Worm (Caenorhabditis elegans) whole organism, L3 larva: ENCODE results near the gene F47G9.4.
A peak's percentile ranks its signal among the peaks of the same experiment; 100 is the strongest.

Source experiments
- R02D3.7 ChIP-seq: fragments of 150-350 bp; optimal IDR thresholded peaks from 2 replicates; lab custom pipeline; 2014; ENCODE audit warnings: missing biosample characterization, missing genetic modification characterization
- ZK546.5 ChIP-seq: sonication (generic microtip); optimal IDR thresholded peaks from 2 replicates; lab custom pipeline; 2017; ENCODE audit warnings: missing biosample characterization, missing genetic modification characterization
- aly-2 ChIP-seq: fragments of 150-350 bp; optimal IDR thresholded peaks from 2 replicates; lab custom pipeline; 2014; ENCODE audit warnings: missing biosample characterization, missing genetic modification characterization
- ama-1 ChIP-seq: fragments of 150-350 bp; optimal IDR thresholded peaks from 2 replicates; lab custom pipeline; 2018
- ceh-16 ChIP-seq: sonication (generic microtip); optimal IDR thresholded peaks from 2 replicates; lab custom pipeline; 2017; ENCODE audit warnings: missing biosample characterization, missing genetic modification characterization
- ceh-28 ChIP-seq: fragments of 150-350 bp; optimal IDR thresholded peaks from 2 replicates; lab custom pipeline; 2014; ENCODE audit warnings: missing biosample characterization, missing genetic modification reagents, missing genetic modification characterization
- daf-12 ChIP-seq: fragments of 150-350 bp; optimal IDR thresholded peaks from 2 replicates; lab custom pipeline; 2014; ENCODE audit warnings: missing biosample characterization, missing genetic modification reagents, missing genetic modification characterization
- egl-5 ChIP-seq: fragments of 150-350 bp; optimal IDR thresholded peaks from 2 replicates; lab custom pipeline; 2017; ENCODE audit warnings: missing biosample characterization, missing genetic modification reagents, missing genetic modification characterization, inconsistent platforms
- elt-1 ChIP-seq: fragments of 150-350 bp; optimal IDR thresholded peaks from 2 replicates; lab custom pipeline; 2014; ENCODE audit warnings: missing biosample characterization, missing genetic modification characterization
- elt-2 ChIP-seq: sonication (generic microtip); optimal IDR thresholded peaks from 2 replicates; lab custom pipeline; 2016; ENCODE audit warnings: missing genetic modification reagents, mild to moderate bottlenecking, missing genetic modification characterization, missing compliant biosample characterization
- elt-3 ChIP-seq, 3 experiments: fragments of 150-350 bp in 1 of 3; sonication (generic microtip) in 2 of 3; optimal IDR thresholded peaks; 2 replicates in 2 of 3; 4 replicates in 1 of 3; lab custom pipeline; 2014 to 2017; ENCODE audit warnings: missing biosample characterization in 3 of 3, missing genetic modification characterization in 3 of 3
- fkh-2 ChIP-seq: fragments of 150-350 bp; optimal IDR thresholded peaks from 2 replicates; lab custom pipeline; 2014; ENCODE audit warnings: missing biosample characterization, missing genetic modification reagents, missing genetic modification characterization
- fos-1 ChIP-seq: fragments of 150-350 bp; optimal IDR thresholded peaks from 2 replicates; lab custom pipeline; 2014; ENCODE audit warnings: missing biosample characterization, missing genetic modification characterization
- hmg-11 ChIP-seq: sonication (generic microtip); optimal IDR thresholded peaks from 2 replicates; lab custom pipeline; 2016; ENCODE audit warnings: missing genetic modification characterization, missing compliant biosample characterization
- lin-39 ChIP-seq: fragments of 150-350 bp; optimal IDR thresholded peaks from 2 replicates; lab custom pipeline; 2018; ENCODE audit warnings: missing biosample characterization, missing genetic modification reagents, missing genetic modification characterization
- lsy-12 ChIP-seq: sonication (generic microtip); optimal IDR thresholded peaks from 2 replicates; lab custom pipeline; 2016; ENCODE audit warnings: mild to moderate bottlenecking, missing genetic modification characterization, missing compliant biosample characterization
- mdl-1 ChIP-seq: fragments of 150-350 bp; optimal IDR thresholded peaks from 2 replicates; lab custom pipeline; 2014; ENCODE audit warnings: missing biosample characterization, missing genetic modification characterization
- nfya-1 ChIP-seq: sonication (generic microtip); optimal IDR thresholded peaks from 2 replicates; lab custom pipeline; 2017; ENCODE audit warnings: missing genetic modification characterization, mild to moderate bottlenecking, missing compliant biosample characterization, antibody characterized with exemption, moderate library complexity; ENCODE audit not compliant: insufficient read depth
- nhr-11 ChIP-seq: fragments of 150-350 bp; optimal IDR thresholded peaks from 2 replicates; lab custom pipeline; 2014; ENCODE audit warnings: missing biosample characterization, missing genetic modification characterization
- nhr-12 ChIP-seq: fragments of 150-350 bp; optimal IDR thresholded peaks from 2 replicates; lab custom pipeline; 2014; ENCODE audit warnings: missing biosample characterization, missing genetic modification characterization
- nhr-23 ChIP-seq: fragments of 150-350 bp; optimal IDR thresholded peaks from 2 replicates; lab custom pipeline; 2014; ENCODE audit warnings: missing biosample characterization, missing genetic modification reagents, missing genetic modification characterization
- nhr-237 ChIP-seq: fragments of 150-350 bp; optimal IDR thresholded peaks from 2 replicates; lab custom pipeline; 2014; ENCODE audit warnings: missing biosample characterization, missing genetic modification characterization
- nhr-25 ChIP-seq: sonication (generic microtip); optimal IDR thresholded peaks from 2 replicates; lab custom pipeline; 2017; ENCODE audit warnings: missing biosample characterization, missing genetic modification characterization
- nhr-28 ChIP-seq: fragments of 150-350 bp; optimal IDR thresholded peaks from 2 replicates; lab custom pipeline; 2014; ENCODE audit warnings: missing biosample characterization, missing genetic modification characterization
- nhr-43 ChIP-seq: sonication (generic microtip); optimal IDR thresholded peaks from 2 replicates; lab custom pipeline; 2016; ENCODE audit warnings: mild to moderate bottlenecking, missing genetic modification characterization, missing compliant biosample characterization; ENCODE audit not compliant: poor library complexity, severe bottlenecking
- nhr-76 ChIP-seq: fragments of 150-350 bp; sonication (generic microtip); optimal IDR thresholded peaks from 5 replicates; lab custom pipeline; 2014; ENCODE audit warnings: missing biosample characterization, missing genetic modification characterization
- nhr-77 ChIP-seq: fragments of 150-350 bp; optimal IDR thresholded peaks from 2 replicates; lab custom pipeline; 2014; ENCODE audit warnings: missing biosample characterization, missing genetic modification characterization
- pqm-1 ChIP-seq: fragments of 150-350 bp; optimal IDR thresholded peaks from 2 replicates; lab custom pipeline; 2017; ENCODE audit warnings: missing biosample characterization, missing genetic modification characterization, inconsistent platforms
- sea-2 ChIP-seq: fragments of 150-350 bp; sonication (generic microtip); optimal IDR thresholded peaks from 4 replicates; lab custom pipeline; 2014; ENCODE audit warnings: missing biosample characterization, missing genetic modification reagents, missing genetic modification characterization
- tbx-2 ChIP-seq: sonication (generic microtip); optimal IDR thresholded peaks from 2 replicates; lab custom pipeline; 2016; ENCODE audit warnings: mild to moderate bottlenecking, missing genetic modification characterization, missing compliant biosample characterization
- unc-39 ChIP-seq: sonication (generic microtip); optimal IDR thresholded peaks from 4 replicates; lab custom pipeline; 2017; ENCODE audit warnings: missing biosample characterization, missing genetic modification characterization
- zag-1 ChIP-seq: fragments of 150-350 bp; optimal IDR thresholded peaks from 2 replicates; lab custom pipeline; 2014; ENCODE audit warnings: missing biosample characterization, missing genetic modification characterization
- ztf-4 ChIP-seq: fragments of 150-350 bp; optimal IDR thresholded peaks from 2 replicates; lab custom pipeline; 2014; ENCODE audit warnings: missing biosample characterization, missing genetic modification characterization

Gene F47G9.4

DNA sequence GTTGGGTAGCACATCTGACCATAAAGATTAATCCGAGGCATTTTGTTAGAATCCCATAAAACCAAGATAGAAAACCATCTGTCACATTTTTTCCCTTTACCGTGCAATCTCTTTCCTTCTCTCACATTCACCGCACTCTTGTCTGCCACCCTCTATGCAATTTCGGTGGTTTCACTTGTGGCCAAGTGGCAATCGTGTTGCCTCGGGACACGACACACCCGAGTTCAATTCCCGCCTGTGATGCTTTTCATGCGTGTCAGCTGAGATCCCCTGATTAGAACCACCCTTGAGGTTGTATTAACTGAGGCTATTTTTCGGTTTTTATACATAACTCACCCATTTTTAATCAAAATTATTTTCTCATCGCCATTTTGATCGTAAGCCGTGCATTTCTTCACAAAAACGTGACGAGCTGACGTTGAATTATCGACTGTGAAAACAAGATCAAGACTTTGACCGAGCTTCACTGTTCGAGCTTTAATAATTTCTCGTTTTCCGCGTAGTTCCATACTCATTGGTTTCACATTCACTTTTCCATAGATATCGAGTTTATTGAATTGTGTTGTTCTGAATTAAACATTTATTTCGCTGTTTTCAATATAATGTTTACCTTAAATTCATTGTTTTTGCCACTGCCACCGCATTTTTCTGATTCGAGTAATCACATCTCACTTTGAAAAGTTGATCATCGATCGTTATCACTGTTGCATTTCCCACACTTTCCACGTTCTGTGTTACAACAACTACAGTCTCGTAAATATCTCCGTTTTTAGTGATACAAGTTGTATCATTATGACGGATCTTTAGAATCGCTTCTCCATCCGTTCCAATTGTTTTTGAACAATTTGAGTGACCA, 7.4 kb downstream of the F47G9.4 start (continued):
- TF ChIP-seq ZK546.5 (tag; lab: Kevin White, UChicago) (no peak), ama-1 (no peak), fos-1 (tag; lab: Kevin White, UChicago) (peak; percentile 74), tbx-2 (tag; lab: Kevin White, UChicago) (peak; percentile 74), nhr-237 (tag; lab: Kevin White, UChicago) (no peak), hmg-11 (tag; lab: Kevin White, UChicago) (peak; percentile 84), mdl-1 (tag; lab: Kevin White, UChicago) (no peak), nhr-28 (tag; lab: Kevin White, UChicago) (no peak), ceh-16 (no peak)
- TF ChIP-seq, all 47 proteins: peak for 26

DNA sequence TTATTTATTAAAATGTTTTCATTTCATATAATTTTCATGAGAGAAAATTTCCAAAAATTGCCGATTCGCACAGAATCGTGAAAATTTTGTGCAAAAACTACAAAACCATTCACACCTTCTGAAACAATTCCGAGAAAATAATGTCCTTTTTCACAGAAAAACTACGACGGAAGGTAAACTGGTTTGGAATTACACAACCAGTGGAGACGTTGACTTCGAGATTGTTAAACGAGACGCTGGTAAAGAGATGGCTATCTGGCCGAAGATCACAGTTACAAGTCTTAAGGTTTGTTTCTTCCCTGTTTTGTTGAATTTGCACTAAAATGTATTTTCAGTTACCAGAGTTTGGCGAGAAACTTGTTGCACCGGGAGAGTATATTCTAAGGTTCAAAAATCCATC, 8.7 kb downstream of the F47G9.4 start:
- no peak for TF ChIP-seq R02D3.7 (tag; lab: Kevin White, UChicago)
- no peak for TF ChIP-seq ama-1
- no peak for TF ChIP-seq daf-12 (tag; lab: Kevin White, UChicago)
- no peak for TF ChIP-seq nhr-237 (tag; lab: Kevin White, UChicago)
- no peak for TF ChIP-seq nhr-43 (tag; lab: Kevin White, UChicago)
- TF ChIP-seq, all 47 proteins: peak for 0

DNA sequence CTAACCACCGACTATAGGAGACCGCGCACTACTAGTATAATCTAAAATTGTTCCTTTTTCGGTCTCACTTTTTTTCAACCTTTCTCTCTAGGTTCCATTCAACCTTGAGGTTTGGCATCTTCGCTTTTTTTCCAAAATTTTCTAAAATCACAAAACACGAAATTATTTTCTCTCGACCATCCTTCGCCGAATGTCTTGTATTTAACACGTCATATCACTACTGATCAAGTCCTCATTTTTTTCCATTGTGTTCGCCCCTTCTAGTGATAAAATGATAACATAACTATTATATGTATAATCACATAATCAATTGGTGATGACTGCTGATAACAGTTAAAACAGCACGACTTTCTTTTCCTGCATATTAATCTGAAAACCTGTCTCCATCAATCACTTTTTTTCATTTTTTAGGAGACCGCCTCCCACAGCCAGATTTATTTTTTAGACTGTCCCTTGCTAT, 10.6 kb downstream of the F47G9.4 start, which contains the start of gene T03F7.7:
Gene T03F7.7, plus strand, starts transcription at position 410 of the 460 bp plus-strand sequence.
- TF ChIP-seq nhr-77 (tag; lab: Kevin White, UChicago) (no peak), elt-3 (tag; optimal IDR thresholded peaks at IDR 0.05; lab: Kevin White, UChicago) (peak in 1 of 3 experiments; percentile 67), lsy-12 (tag; lab: Kevin White, UChicago) (no peak), elt-2 (tag; lab: Kevin White, UChicago) (peak; percentile 97), daf-12 (tag; lab: Kevin White, UChicago) (no peak), pqm-1 (tag; lab: Kevin White, UChicago) (peak; percentile 36), aly-2 (tag; lab: Kevin White, UChicago) (no peak), zag-1 (no peak), nhr-237 (tag; lab: Kevin White, UChicago) (no peak)
- TF ChIP-seq, all 47 proteins: peak for 3

DNA sequence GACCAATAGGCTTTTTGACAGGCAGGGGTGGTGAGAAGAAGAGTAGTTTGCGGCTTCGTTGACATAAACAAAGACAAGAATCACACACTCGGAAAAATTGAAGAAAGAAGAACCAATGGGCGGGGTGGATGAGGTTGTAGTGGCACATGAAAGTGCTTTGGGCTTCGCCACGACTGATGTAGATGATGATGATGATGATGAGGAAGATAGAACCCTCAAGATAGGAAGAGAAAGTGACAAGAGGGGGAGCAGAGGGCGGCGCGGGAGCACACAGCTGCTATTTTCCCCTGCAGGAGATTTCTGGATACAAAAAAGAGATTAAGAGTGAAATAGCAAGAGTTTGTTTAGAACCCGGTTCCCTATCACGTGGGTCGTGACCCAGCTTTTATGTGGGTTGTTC, 12.7 kb downstream of the F47G9.4 start:
- TF ChIP-seq nhr-12 (tag; lab: Kevin White, UChicago) (no peak), ceh-16 (no peak), lin-39 (tag; lab: Kevin White, UChicago) (peak; percentile 51), aly-2 (tag; lab: Kevin White, UChicago) (no peak), lsy-12 (tag; lab: Kevin White, UChicago) (no peak), nfya-1 (peak; percentile 51)
- TF ChIP-seq, all 47 proteins: peak for 2

DNA sequence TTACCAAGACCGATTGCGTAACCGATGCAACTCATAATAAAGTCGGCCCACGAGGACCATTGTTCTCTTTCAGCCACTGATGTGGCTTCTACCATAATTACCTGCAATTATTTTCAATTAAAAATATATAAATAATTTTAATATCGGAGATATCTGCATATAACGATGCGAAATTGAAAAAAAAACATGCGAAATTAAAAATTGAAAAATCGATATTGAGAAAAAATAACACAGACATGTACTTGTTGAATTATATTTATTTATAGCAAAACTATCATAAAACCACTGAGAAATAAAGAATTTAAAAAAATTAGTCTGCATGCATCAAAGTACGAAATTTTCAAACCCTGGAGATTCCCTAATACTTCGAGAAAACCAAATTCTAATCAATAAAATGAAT, 13.3 kb downstream of the F47G9.4 start, which contains the start of gene snf-11:
Gene snf-11, minus strand, starts transcription at position 101 of the 400 bp plus-strand sequence.
- TF ChIP-seq fkh-2 (tag; lab: Kevin White, UChicago) (no peak), nhr-76 (tag; lab: Kevin White, UChicago) (no peak), nhr-23 (no peak), nhr-11 (tag; lab: Kevin White, UChicago) (no peak), nhr-25 (tag; lab: Kevin White, UChicago) (no peak), egl-5 (tag; lab: Kevin White, UChicago) (no peak), lin-39 (tag; lab: Kevin White, UChicago) (no peak), lsy-12 (tag; lab: Kevin White, UChicago) (no peak), elt-1 (no peak), unc-39 (tag; lab: Kevin White, UChicago) (no peak), R02D3.7 (tag; lab: Kevin White, UChicago) (no peak), nhr-43 (tag; lab: Kevin White, UChicago) (no peak), ztf-4 (tag; lab: Kevin White, UChicago) (no peak), pqm-1 (tag; lab: Kevin White, UChicago) (no peak), nhr-28 (tag; lab: Kevin White, UChicago) (no peak), ceh-28 (tag; lab: Kevin White, UChicago) (no peak), sea-2 (no peak), nhr-12 (tag; lab: Kevin White, UChicago) (no peak), tbx-2 (tag; lab: Kevin White, UChicago) (no peak), elt-2 (tag; lab: Kevin White, UChicago) (no peak)
